Fruit fly (Drosophila melanogaster) whole organism, embryonic: ENCODE data around the gene rno.

Experiments used
- Bgb ChIP-seq: fragments of 200-800 bp; sonication (Bioruptor generic); IDR thresholded peaks from 2 replicates; pipeline ENCODE4 v1.3.6; 2022; ENCODE audit warnings: missing biosample characterization, missing genetic modification characterization; ENCODE audit not compliant: partially characterized antibody
- Blimp-1 ChIP-seq: fragments of 200-800 bp; sonication (Bioruptor generic); optimal IDR thresholded peaks from 3 replicates; lab custom pipeline; 2018; ENCODE audit warnings: missing biosample characterization, missing genetic modification characterization, mild to moderate bottlenecking, moderate library complexity, missing genetic modification reagents
- CG10565 ChIP-seq: fragments of 200-800 bp; sonication (Bioruptor generic); optimal IDR thresholded peaks from 3 replicates; lab custom pipeline; 2016; ENCODE audit warnings: missing biosample characterization, mild to moderate bottlenecking, missing genetic modification characterization
- CG11247 ChIP-seq: fragments of 200-800 bp; sonication (Bioruptor generic); IDR thresholded peaks from 2 replicates; pipeline ENCODE4 v1.3.6; 2022; ENCODE audit warnings: missing biosample characterization, missing genetic modification characterization
- CG11560 ChIP-seq: fragments of 200-800 bp; sonication (Bioruptor generic); IDR thresholded peaks from 3 replicates; pipeline ENCODE4 v1.3.6; 2022; ENCODE audit warnings: missing biosample characterization, missing genetic modification characterization
- CG12769 ChIP-seq: fragments of 200-800 bp; sonication (Bioruptor generic); optimal IDR thresholded peaks from 2 replicates; lab custom pipeline; 2019; ENCODE audit warnings: missing biosample characterization, mild to moderate bottlenecking, missing genetic modification characterization, moderate library complexity
- CG14050 ChIP-seq: fragments of 200-800 bp; sonication (Bioruptor generic); IDR thresholded peaks from 3 replicates; pipeline ENCODE4 v1.3.6; 2022; ENCODE audit warnings: missing biosample characterization, missing genetic modification characterization
- CG14441 ChIP-seq: fragments of 200-800 bp; sonication (Bioruptor generic); IDR thresholded peaks from 2 replicates; pipeline ENCODE4 v1.3.6; 2022; ENCODE audit warnings: missing biosample characterization, missing genetic modification characterization
- CG15073 ChIP-seq: fragments of 200-800 bp; sonication (Bioruptor generic); optimal IDR thresholded peaks from 2 replicates; lab custom pipeline; 2016; ENCODE audit warnings: missing biosample characterization, missing genetic modification characterization
- CG17359 ChIP-seq: fragments of 200-800 bp; sonication (Bioruptor generic); optimal IDR thresholded peaks from 3 replicates; lab custom pipeline; 2018; ENCODE audit warnings: missing biosample characterization, mild to moderate bottlenecking, missing genetic modification characterization, moderate library complexity
- CG17568 ChIP-seq: fragments of 200-800 bp; sonication (Bioruptor generic); optimal IDR thresholded peaks from 2 replicates; lab custom pipeline; 2018; ENCODE audit warnings: missing biosample characterization, mild to moderate bottlenecking, missing genetic modification characterization, moderate library complexity
- CG1832 ChIP-seq: fragments of 200-800 bp; sonication (Bioruptor generic); optimal IDR thresholded peaks from 2 replicates; lab custom pipeline; 2017; ENCODE audit warnings: missing biosample characterization, mild to moderate bottlenecking, missing genetic modification characterization, inconsistent platforms
- CG18764 ChIP-seq: fragments of 200-800 bp; sonication (Bioruptor generic); optimal IDR thresholded peaks from 3 replicates; lab custom pipeline; 2016; ENCODE audit warnings: missing biosample characterization, missing genetic modification characterization
- CG2116 ChIP-seq: fragments of 200-800 bp; sonication (Bioruptor generic); optimal IDR thresholded peaks from 3 replicates; lab custom pipeline; 2018; ENCODE audit warnings: missing biosample characterization, mild to moderate bottlenecking, missing genetic modification characterization
- CG31388 ChIP-seq: fragments of 200-800 bp; sonication (Bioruptor generic); optimal IDR thresholded peaks from 2 replicates; lab custom pipeline; 2016; ENCODE audit warnings: missing biosample characterization, missing genetic modification characterization
- CG33213 ChIP-seq: fragments of 200-800 bp; sonication (Bioruptor generic); optimal IDR thresholded peaks from 3 replicates; lab custom pipeline; 2016; ENCODE audit warnings: missing biosample characterization, missing genetic modification characterization
- CG4360 ChIP-seq: fragments of 200-800 bp; sonication (Bioruptor generic); IDR thresholded peaks from 2 replicates; pipeline ENCODE4 v1.3.6; 2022; ENCODE audit warnings: missing biosample characterization, missing genetic modification characterization
- CG7928 ChIP-seq: fragments of 200-800 bp; sonication (Bioruptor generic); optimal IDR thresholded peaks from 2 replicates; lab custom pipeline; 2017; ENCODE audit warnings: missing biosample characterization, mild to moderate bottlenecking, missing genetic modification characterization
- CG8478 ChIP-seq: fragments of >200 bp; optimal IDR thresholded peaks from 2 replicates; lab custom pipeline; 2018
- CG9932 ChIP-seq: fragments of 200-800 bp; sonication (Bioruptor generic); IDR thresholded peaks from 2 replicates; pipeline ENCODE4 v1.3.6; 2022; ENCODE audit warnings: missing biosample characterization, missing genetic modification characterization
- Camta ChIP-seq: fragments of 200-800 bp; sonication (Bioruptor generic); optimal IDR thresholded peaks from 2 replicates; lab custom pipeline; 2016; ENCODE audit warnings: missing biosample characterization, missing genetic modification characterization
- CrebB ChIP-seq: fragments of 200-800 bp; sonication (Bioruptor generic); optimal IDR thresholded peaks from 3 replicates; lab custom pipeline; 2018; ENCODE audit warnings: missing biosample characterization, mild to moderate bottlenecking, missing genetic modification characterization
- D ChIP-seq, 2 experiments: fragments of 200-800 bp in 1 of 2; fragments of >200 bp in 1 of 2; sonication (Bioruptor generic) in 1 of 2; optimal IDR thresholded peaks; 2 replicates in 1 of 2; 3 replicates in 1 of 2; lab custom pipeline; 2017; ENCODE audit warnings: mild to moderate bottlenecking in 1 of 2, missing biosample characterization in 1 of 2, missing genetic modification characterization in 1 of 2, missing genetic modification reagents in 1 of 2
- E2f1 ChIP-seq: fragments of 200-800 bp; sonication (Bioruptor generic); IDR thresholded peaks from 2 replicates; pipeline ENCODE4 v1.3.6; 2022; ENCODE audit warnings: missing biosample characterization, missing genetic modification characterization
- Ets97D ChIP-seq: fragments of 200-800 bp; sonication (Bioruptor generic); optimal IDR thresholded peaks from 3 replicates; lab custom pipeline; 2016; ENCODE audit warnings: missing biosample characterization, missing genetic modification characterization
- Fer2 ChIP-seq: fragments of 200-800 bp; sonication (Bioruptor generic); optimal IDR thresholded peaks from 2 replicates; lab custom pipeline; 2018; ENCODE audit warnings: missing biosample characterization, mild to moderate bottlenecking, missing genetic modification characterization, moderate library complexity
- Hmr ChIP-seq: fragments of 200-800 bp; sonication (Bioruptor generic); optimal IDR thresholded peaks from 3 replicates; lab custom pipeline; 2017; ENCODE audit warnings: mild to moderate bottlenecking, missing biosample characterization, missing genetic modification reagents, missing genetic modification characterization
- Oaz ChIP-seq: fragments of 200-800 bp; sonication (Bioruptor generic); IDR thresholded peaks from 2 replicates; pipeline ENCODE4 v1.3.6; 2022; ENCODE audit warnings: missing biosample characterization, missing genetic modification characterization
- Pdp1 ChIP-seq, 2 experiments: fragments of 200-800 bp; sonication (Bioruptor generic); optimal IDR thresholded peaks; 3 replicates each; lab custom pipeline; 2016; ENCODE audit warnings: missing biosample characterization in 2 of 2, missing genetic modification characterization in 2 of 2, mild to moderate bottlenecking in 1 of 2, moderate library complexity in 1 of 2
- Scr ChIP-seq: fragments of 200-800 bp; sonication (Bioruptor generic); IDR thresholded peaks from 2 replicates; pipeline ENCODE4 v1.3.6; 2022; ENCODE audit warnings: missing biosample characterization, missing genetic modification characterization; ENCODE audit not compliant: partially characterized antibody
- Side ChIP-seq: fragments of 200-800 bp; sonication (Bioruptor generic); optimal IDR thresholded peaks from 2 replicates; lab custom pipeline; 2016; ENCODE audit warnings: missing biosample characterization, missing genetic modification characterization
- Sin3A ChIP-seq: fragments of >200 bp; optimal IDR thresholded peaks from 2 replicates; lab custom pipeline; 2018
- Spps ChIP-seq: fragments of 200-800 bp; sonication (Bioruptor generic); optimal IDR thresholded peaks from 2 replicates; lab custom pipeline; 2018; ENCODE audit warnings: missing biosample characterization, mild to moderate bottlenecking, missing genetic modification characterization
- ato ChIP-seq: fragments of 200-800 bp; sonication (Bioruptor generic); IDR thresholded peaks from 2 replicates; pipeline ENCODE4 v1.3.6; 2022; ENCODE audit warnings: missing biosample characterization, missing genetic modification characterization; ENCODE audit not compliant: partially characterized antibody
- az2 ChIP-seq: fragments of 200-800 bp; sonication (Bioruptor generic); optimal IDR thresholded peaks from 3 replicates; lab custom pipeline; 2016; ENCODE audit warnings: missing biosample characterization, missing genetic modification characterization
- hb ChIP-seq: fragments of 200-800 bp; sonication (Bioruptor generic); IDR thresholded peaks from 3 replicates; pipeline ENCODE4 v1.3.6; 2022; ENCODE audit warnings: missing biosample characterization, missing genetic modification characterization; ENCODE audit not compliant: partially characterized antibody
- lov ChIP-seq, 2 experiments: fragments of 200-800 bp in 1 of 2; fragments of >200 bp in 1 of 2; sonication (Bioruptor generic) in 1 of 2; IDR thresholded peaks in 1 of 2; optimal IDR thresholded peaks in 1 of 2; 2 replicates in 1 of 2; 3 replicates in 1 of 2; pipeline versions ENCODE4 v1.3.6 to Lab custom; 2017 to 2022; ENCODE audit warnings: missing biosample characterization in 1 of 2, missing genetic modification characterization in 1 of 2
- nerfin-1 ChIP-seq: fragments of 200-800 bp; sonication (Bioruptor generic); optimal IDR thresholded peaks from 3 replicates; lab custom pipeline; 2019; ENCODE audit warnings: missing biosample characterization, mild to moderate bottlenecking, missing genetic modification characterization, moderate library complexity
- nerfin-2 ChIP-seq: fragments of 200-800 bp; sonication (Bioruptor generic); IDR thresholded peaks from 2 replicates; pipeline ENCODE4 v1.3.6; 2022; ENCODE audit warnings: missing biosample characterization, missing genetic modification characterization; ENCODE audit not compliant: partially characterized antibody
- odd ChIP-seq: fragments of 200-800 bp; sonication (Bioruptor generic); optimal IDR thresholded peaks from 2 replicates; lab custom pipeline; 2017; ENCODE audit warnings: missing biosample characterization, mild to moderate bottlenecking, missing genetic modification characterization
- pb ChIP-seq: fragments of 200-800 bp; sonication (Bioruptor generic); optimal IDR thresholded peaks from 3 replicates; lab custom pipeline; 2016; ENCODE audit warnings: missing biosample characterization, missing genetic modification characterization
- pfk ChIP-seq: fragments of 200-800 bp; sonication (Bioruptor generic); optimal IDR thresholded peaks from 2 replicates; lab custom pipeline; 2018; ENCODE audit warnings: missing biosample characterization, mild to moderate bottlenecking, missing genetic modification characterization, moderate library complexity
- repo ChIP-seq: fragments of 200-800 bp; sonication (Bioruptor generic); optimal IDR thresholded peaks from 2 replicates; lab custom pipeline; 2016; ENCODE audit warnings: missing biosample characterization, missing genetic modification characterization
- run ChIP-seq: fragments of 200-800 bp; sonication (Bioruptor generic); optimal IDR thresholded peaks from 3 replicates; lab custom pipeline; 2018; ENCODE audit warnings: missing biosample characterization, mild to moderate bottlenecking, missing genetic modification characterization
- schlank ChIP-seq: fragments of 200-800 bp; sonication (Bioruptor generic); optimal IDR thresholded peaks from 2 replicates; lab custom pipeline; 2018; ENCODE audit warnings: missing biosample characterization, mild to moderate bottlenecking, missing genetic modification characterization
- slp2 ChIP-seq: fragments of 200-800 bp; sonication (Bioruptor generic); optimal IDR thresholded peaks from 2 replicates; lab custom pipeline; 2016; ENCODE audit warnings: missing biosample characterization, missing genetic modification characterization
- sr ChIP-seq: fragments of 200-800 bp; sonication (Bioruptor generic); IDR thresholded peaks from 3 replicates; pipeline ENCODE4 v1.3.6; 2022; ENCODE audit warnings: missing biosample characterization, missing genetic modification characterization
- vfl ChIP-seq: fragments of 200-800 bp; sonication (Bioruptor generic); optimal IDR thresholded peaks from 2 replicates; lab custom pipeline; 2016; ENCODE audit warnings: missing biosample characterization, missing genetic modification characterization
- yki ChIP-seq: fragments of >200 bp; optimal IDR thresholded peaks from 3 replicates; lab custom pipeline; 2018

rno gene

dm6 chr3L:157674-158179 is 41.8 kb downstream of the rno start (continued):
- TF ChIP-seq CG10565 (GFP tag; lab: Kevin White, UChicago) (no peak), CG1832 (GFP tag; lab: Kevin White, UChicago) (no peak), nerfin-2 (GFP tag; lab: Robert Waterston, UW) (no peak), Sin3A (no peak), hb (GFP tag; lab: Robert Waterston, UW) (no peak), CG7928 (GFP tag; lab: Kevin White, UChicago) (no peak), schlank (no peak), ato (GFP tag; lab: Robert Waterston, UW) (no peak), az2 (GFP tag; lab: Kevin White, UChicago) (no peak), CG2116 (GFP tag; lab: Kevin White, UChicago) (no peak), CG18764 (GFP tag; lab: Kevin White, UChicago) (no peak), pfk (no peak), sr (GFP tag; lab: Robert Waterston, UW) (no peak), nerfin-1 (tag; lab: Kevin White, UChicago) (no peak), CG4360 (GFP tag; lab: Robert Waterston, UW) (no peak), CG15073 (GFP tag; lab: Kevin White, UChicago) (no peak), CG17568 (GFP tag; lab: Kevin White, UChicago) (no peak), CG14050 (GFP tag; lab: Robert Waterston, UW) (no peak), Bgb (no peak), vfl (no peak), Hmr (GFP tag; lab: Kevin White, UChicago) (no peak), Oaz (no peak), Pdp1 (GFP tag; optimal IDR thresholded peaks at IDR 0.05; lab: Kevin White, UChicago) (peak in 1 of 2 experiments; percentile 1), run (tag; lab: Kevin White, UChicago) (no peak)

- TF ChIP-seq Fer2 (tag; lab: Kevin White, UChicago) (no peak), Blimp-1 (no peak), Side (no peak), CrebB (no peak), Ets97D (GFP tag; lab: Kevin White, UChicago) (no peak), Spps (tag; lab: Kevin White, UChicago) (no peak), Scr (GFP tag; lab: Robert Waterston, UW) (no peak), CG11560 (tag; lab: Robert Waterston, UW) (no peak), slp2 (GFP tag; lab: Kevin White, UChicago) (no peak), D (optimal IDR thresholded peaks at IDR 0.05; lab: Kevin White, UChicago) (no peak), D (GFP tag; optimal IDR thresholded peaks at IDR 0.05; lab: Kevin White, UChicago) (no peak), E2f1 (GFP tag; lab: Robert Waterston, UW) (0 out of 2 replicates have a peak, but pooled peaks have one; percentile 9), CG12769 (tag; lab: Kevin White, UChicago) (peak; percentile 12), CG14441 (GFP tag; lab: Robert Waterston, UW) (peak; percentile 40), pb (GFP tag; lab: Kevin White, UChicago) (no peak), Pdp1 (GFP tag; optimal IDR thresholded peaks at IDR 0.05; lab: Kevin White, UChicago) (peak in 1 of 2 experiments; percentile 77), CG9932 (GFP tag; lab: Robert Waterston, UW) (no peak), CG11247 (no peak), CG33213 (GFP tag; lab: Kevin White, UChicago) (no peak), odd (no peak), lov (optimal IDR thresholded peaks at IDR 0.05; lab: Kevin White, UChicago) (no peak), lov (GFP tag; IDR thresholded peaks at IDR 0.05; lab: Robert Waterston, UW) (no peak), CG8478 (lab: Kevin White, UChicago) (no peak), repo (GFP tag; lab: Kevin White, UChicago) (no peak), yki (lab: Kevin White, UChicago) (no peak), CG17359 (tag; lab: Kevin White, UChicago) (no peak), Camta (GFP tag; lab: Kevin White, UChicago) (no peak), CG31388 (no peak)
Observed at dm6 chr3L:156591-157303, 42.8 kb downstream of the rno start.
